Fruit fly (Drosophila melanogaster): ENCODE results near the gene CG45413.

The CG45413 gene

DNA sequence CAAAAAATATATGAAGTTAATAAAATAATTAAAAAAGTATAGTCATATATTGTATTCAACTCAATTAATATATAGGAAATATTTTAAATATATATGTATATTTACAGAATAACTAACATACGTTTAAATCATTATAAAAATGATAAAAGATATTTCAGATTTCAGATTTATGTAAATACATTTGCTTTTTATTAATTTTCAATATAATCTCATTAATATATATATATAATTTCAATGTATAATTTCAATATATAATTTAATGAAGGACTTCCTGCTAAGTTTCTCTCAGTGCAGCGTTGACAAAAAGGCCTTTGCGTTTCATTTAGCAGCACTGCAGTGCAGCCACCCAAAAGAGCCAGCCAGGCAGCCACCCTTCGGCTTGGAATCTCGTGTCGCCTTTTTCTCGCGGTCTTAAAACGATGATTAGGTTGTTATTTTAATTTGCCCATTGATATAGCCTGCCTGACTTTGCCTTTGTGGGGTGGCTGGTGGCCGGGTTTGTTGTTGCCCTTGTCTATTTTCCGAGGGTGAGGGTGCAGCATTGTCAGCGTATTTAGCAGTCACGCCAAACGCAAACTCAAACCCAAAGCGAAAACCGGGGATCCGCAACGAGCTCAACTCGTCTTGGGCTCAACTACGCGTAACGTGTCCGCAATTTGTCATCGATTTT is 45.9 kb downstream of the CG45413 start (continued):
- no peak for TF ChIP-seq chn (GFP tag; optimal IDR thresholded peaks at IDR 0.05)
- no peak for TF ChIP-seq MTF-1 (GFP tag; optimal IDR thresholded peaks at IDR 0.05; ENCODE audit: borderline replicate concordance)
- no peak for TF ChIP-seq chif (GFP tag; optimal IDR thresholded peaks at IDR 0.05)
- TF ChIP-seq CG8478 (optimal IDR thresholded peaks at IDR 0.05), result no peak
- peak; percentile 72 for TF ChIP-seq CG31441 (GFP tag; IDR thresholded peaks at IDR 0.05)
- TF ChIP-seq CG15073 (GFP tag; optimal IDR thresholded peaks at IDR 0.05), result no peak
- TF ChIP-seq Usf (GFP tag; optimal IDR thresholded peaks at IDR 0.05), result no peak
- TF ChIP-seq CG3281 (GFP tag; optimal IDR thresholded peaks at IDR 0.05), result no peak
- no peak for TF ChIP-seq Lhr (GFP tag; optimal IDR thresholded peaks at IDR 0.05)
- no peak for TF ChIP-seq Ravus (GFP tag; IDR thresholded peaks at IDR 0.05)
- TF ChIP-seq Taf1 (GFP tag; IDR thresholded peaks at IDR 0.05), result no peak
- no peak for TF ChIP-seq CG32772 (GFP tag; IDR thresholded peaks at IDR 0.05)
- no peak for TF ChIP-seq zfh2 (GFP tag; optimal IDR thresholded peaks at IDR 0.05)
- no peak for TF ChIP-seq grn (GFP tag; optimal IDR thresholded peaks at IDR 0.05)
- peak; percentile 70 for TF ChIP-seq CG2678 (tag; optimal IDR thresholded peaks at IDR 0.05)
- no peak for TF ChIP-seq CG4854 (GFP tag; optimal IDR thresholded peaks at IDR 0.05)
- TF ChIP-seq C15 (GFP tag; IDR thresholded peaks at IDR 0.05), result no peak
- TF ChIP-seq CG32767 (GFP tag; IDR thresholded peaks at IDR 0.05), result no peak
- no peak for TF ChIP-seq Lpt (GFP tag; optimal IDR thresholded peaks at IDR 0.05)
- TF ChIP-seq CG18619 (GFP tag; optimal IDR thresholded peaks at IDR 0.05), result peak; percentile 23
- 0 out of 2 replicates have a peak, but pooled peaks have one; percentile 24 for TF ChIP-seq ssp (GFP tag; IDR thresholded peaks at IDR 0.05)
- TF ChIP-seq corto (GFP tag; optimal IDR thresholded peaks at IDR 0.05), result no peak
- peak; percentile 36 for TF ChIP-seq CG6254 (GFP tag; optimal IDR thresholded peaks at IDR 0.05)
- TF ChIP-seq CG9727 (GFP tag; optimal IDR thresholded peaks at IDR 0.05), result peak; percentile 52
- peak; percentile 76 for TF ChIP-seq CG2712 (tag; optimal IDR thresholded peaks at IDR 0.05)
- TF ChIP-seq sob (GFP tag; IDR thresholded peaks at IDR 0.05), result no peak
- no peak for TF ChIP-seq MESR4 (GFP tag; optimal IDR thresholded peaks at IDR 0.05)
- no peak for TF ChIP-seq CG6272 (GFP tag; IDR thresholded peaks at IDR 0.05)
- no peak for TF ChIP-seq ac (GFP tag; optimal IDR thresholded peaks at IDR 0.05)
- no peak for TF ChIP-seq ATbp (GFP tag; optimal IDR thresholded peaks at IDR 0.05)
- no peak for TF ChIP-seq Scr (GFP tag; IDR thresholded peaks at IDR 0.05; ENCODE audit: partially characterized antibody)
- no peak for TF ChIP-seq CG2129 (GFP tag; IDR thresholded peaks at IDR 0.05; ENCODE audit: partially characterized antibody)
- no peak for TF ChIP-seq CG13624 (GFP tag; optimal IDR thresholded peaks at IDR 0.05)
- no peak for TF ChIP-seq GATAe (GFP tag; conservative IDR thresholded peaks at IDR 0.05)
- peak in 1 of 2 experiments; percentile 25 for TF ChIP-seq Hr51 (GFP tag; optimal IDR thresholded peaks at IDR 0.05)
- TF ChIP-seq eyg (GFP tag; optimal IDR thresholded peaks at IDR 0.05), result no peak
- TF ChIP-seq cas (GFP tag; IDR thresholded peaks at IDR 0.05), result no peak
- no peak for TF ChIP-seq CG3726 (GFP tag; IDR thresholded peaks at IDR 0.05)
- no peak for TF ChIP-seq HmgD (GFP tag; optimal IDR thresholded peaks at IDR 0.05)
- no peak for TF ChIP-seq Hr39 (optimal IDR thresholded peaks at IDR 0.05)
- no peak for TF ChIP-seq CG2889 (GFP tag; IDR thresholded peaks at IDR 0.05)
- no peak for TF ChIP-seq unc-4 (GFP tag; IDR thresholded peaks at IDR 0.05; ENCODE audit: partially characterized antibody)
- TF ChIP-seq CG2116 (GFP tag; optimal IDR thresholded peaks at IDR 0.05), result no peak
- TF ChIP-seq jigr1 (GFP tag; IDR thresholded peaks at IDR 0.05), result no peak
- TF ChIP-seq H15 (GFP tag; IDR thresholded peaks at IDR 0.05), result no peak
- peak; percentile 35 for TF ChIP-seq Sox102F (GFP tag; optimal IDR thresholded peaks at IDR 0.05)
- TF ChIP-seq bigmax (GFP tag; optimal IDR thresholded peaks at IDR 0.05), result no peak
- no peak for TF ChIP-seq danr (GFP tag; IDR thresholded peaks at IDR 0.05)
- no peak for TF ChIP-seq CG9876 (GFP tag; optimal IDR thresholded peaks at IDR 0.05)
- TF ChIP-seq cad (GFP tag; optimal IDR thresholded peaks at IDR 0.05), result no peak
- TF ChIP-seq grau (tag; optimal IDR thresholded peaks at IDR 0.05), result peak; percentile 57

Data from whole organism, embryonic.